Fruit fly (Drosophila melanogaster) ovary, adult (tissue): Measurements from ENCODE around the gene AsnRS.
A peak's percentile ranks its signal among the peaks of the same experiment; 100 is the strongest.

ENCODE experiments used
- CG17801 ChIP-seq: fragments of 200-800 bp; optimal IDR thresholded peaks from 2 replicates; lab custom pipeline; 2019; ENCODE audit warnings: missing biosample characterization, mild to moderate bottlenecking, missing genetic modification characterization, moderate library complexity; ENCODE audit not compliant: partially characterized antibody

AsnRS gene

DNA sequence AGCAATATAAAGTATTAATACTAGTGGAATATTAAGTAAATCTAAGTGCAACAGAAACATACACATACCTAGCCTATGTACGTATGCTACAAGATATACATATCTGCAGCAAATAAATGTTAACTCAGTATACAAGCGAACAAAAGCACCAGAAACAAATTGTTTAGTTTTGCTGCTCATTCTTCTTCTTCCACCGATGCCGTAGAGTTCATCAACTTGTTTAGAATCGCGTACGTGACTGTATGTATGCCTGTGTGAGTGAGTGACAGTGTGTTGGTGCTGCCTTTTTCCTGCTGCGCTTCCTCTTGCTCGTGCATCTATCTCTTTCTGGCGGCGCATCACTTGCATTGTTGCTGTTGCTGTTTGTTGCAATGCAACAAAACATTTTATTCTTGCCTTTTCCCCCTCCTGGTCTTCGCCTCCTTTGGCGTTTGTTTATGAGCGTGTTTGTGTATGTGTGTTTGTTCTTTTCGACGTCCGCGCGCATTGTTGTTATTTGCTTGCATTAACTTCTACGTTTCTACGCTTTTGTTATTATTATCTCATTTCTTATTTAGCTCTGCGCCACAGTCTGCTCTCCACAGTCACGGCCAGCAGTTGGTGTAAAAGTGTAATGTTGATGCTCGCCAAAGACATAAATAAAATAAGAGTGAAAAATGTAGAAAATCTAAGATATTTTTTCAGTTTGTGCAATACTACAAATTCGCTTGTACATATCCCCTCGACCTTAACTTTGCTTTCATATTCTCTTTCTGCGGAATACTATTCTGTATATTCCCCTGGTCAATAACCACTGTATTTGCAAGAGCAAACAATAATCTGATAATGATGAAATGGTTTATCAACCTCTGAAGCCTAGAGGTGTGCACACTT, 27.2 kb upstream of the AsnRS start:
- no peak for TF ChIP-seq CG17801 (GFP tag; lab: Kevin White, UChicago)

DNA sequence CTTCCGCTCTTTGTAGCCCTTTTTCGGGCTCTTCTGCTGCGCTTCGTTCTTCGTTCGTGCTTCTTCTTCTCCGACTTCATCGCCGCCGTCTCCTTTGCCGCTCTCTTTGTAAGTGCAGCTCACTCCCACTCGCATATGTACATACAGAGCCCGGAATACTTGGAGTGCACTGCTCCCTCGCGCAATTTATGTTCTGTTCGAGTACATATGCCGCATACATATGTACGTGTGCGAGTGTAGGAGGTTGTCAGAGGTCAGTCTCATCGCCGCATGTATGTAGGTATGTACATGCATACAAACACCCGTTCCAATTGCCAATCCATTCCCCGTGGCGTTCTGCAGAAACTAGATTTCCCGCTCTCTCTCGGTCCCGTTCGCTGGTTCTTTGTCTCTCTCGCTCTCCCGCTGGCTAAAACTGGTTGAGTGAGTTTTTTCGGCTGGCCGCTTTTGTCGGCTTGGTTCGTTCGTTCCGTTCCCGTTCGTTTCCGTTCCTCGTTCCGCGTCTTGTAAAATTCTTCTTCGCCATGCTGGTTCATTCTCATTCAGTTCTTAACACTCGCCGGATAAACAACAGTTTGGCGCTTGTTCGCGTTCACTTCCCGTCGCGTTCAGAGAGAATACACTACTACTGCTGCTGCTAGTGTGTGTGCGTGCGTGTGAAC, 26.4 kb upstream of the AsnRS start:
- peak; percentile 79 for TF ChIP-seq CG17801 (GFP tag; lab: Kevin White, UChicago)

DNA sequence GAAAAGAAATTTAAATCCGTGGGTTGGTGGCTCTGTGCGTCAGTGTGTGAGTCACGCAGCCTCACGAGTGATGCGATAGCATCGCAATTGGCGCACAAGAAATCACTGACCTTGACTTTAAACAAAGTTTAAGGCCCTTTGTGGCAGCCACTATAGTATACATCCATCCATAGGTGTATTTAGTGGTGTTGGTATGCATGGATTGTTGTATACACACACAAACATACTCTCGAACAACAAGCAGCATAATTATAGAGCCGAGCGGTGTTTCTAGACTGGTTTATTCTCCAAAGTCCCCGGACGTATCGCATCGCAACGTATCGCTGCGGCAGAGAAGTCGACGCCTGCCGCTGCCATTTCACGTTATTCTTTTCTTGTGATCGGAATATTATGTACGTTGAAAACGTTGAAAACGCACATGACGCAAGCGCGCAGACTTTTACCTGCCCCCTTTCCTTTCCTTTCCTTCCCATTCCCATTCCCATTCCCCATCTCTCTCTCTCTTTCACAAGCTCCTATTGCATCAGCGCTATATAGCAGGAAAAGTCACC, 25.1 kb upstream of the AsnRS start:
- peak; percentile 11 for TF ChIP-seq CG17801 (GFP tag; lab: Kevin White, UChicago)

DNA sequence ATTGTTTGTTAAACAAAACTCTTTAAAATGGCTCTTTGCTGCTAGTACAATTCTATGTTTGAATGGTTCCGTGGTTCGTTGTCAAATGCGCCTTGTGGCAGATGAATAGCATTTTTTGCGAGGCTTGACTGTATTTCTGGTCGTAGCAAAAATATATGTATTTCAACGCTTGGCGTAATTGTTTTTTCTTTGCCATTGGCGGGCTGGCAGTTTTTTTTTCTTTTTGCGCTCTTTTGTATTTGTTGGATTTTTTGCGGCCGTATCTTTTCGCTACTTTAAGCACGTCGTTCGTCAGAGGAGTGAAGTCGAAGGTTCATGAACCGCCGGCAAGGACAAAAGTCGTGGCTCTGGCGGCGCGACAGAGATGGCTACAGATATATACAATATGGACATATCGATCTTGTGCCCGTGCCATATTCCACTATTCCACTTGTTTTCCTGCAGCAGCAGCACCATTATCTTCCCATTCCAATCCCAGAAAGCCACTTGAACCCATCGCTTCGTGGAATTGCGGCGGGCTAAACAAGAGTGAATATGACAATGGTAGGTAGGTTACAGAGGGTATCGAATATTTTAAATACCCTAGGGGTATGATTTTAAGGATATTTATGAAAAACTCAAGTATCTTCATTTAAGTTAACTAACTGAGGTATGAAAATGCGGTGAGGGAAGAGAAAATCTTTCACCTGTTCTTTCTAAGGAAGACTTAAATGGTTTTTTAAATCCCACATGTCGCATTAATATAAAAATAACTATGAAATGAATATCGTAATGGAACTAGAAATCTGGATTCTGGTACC, 24.4 kb upstream of the AsnRS start:
- peak; percentile 61 for TF ChIP-seq CG17801 (GFP tag; lab: Kevin White, UChicago)

DNA sequence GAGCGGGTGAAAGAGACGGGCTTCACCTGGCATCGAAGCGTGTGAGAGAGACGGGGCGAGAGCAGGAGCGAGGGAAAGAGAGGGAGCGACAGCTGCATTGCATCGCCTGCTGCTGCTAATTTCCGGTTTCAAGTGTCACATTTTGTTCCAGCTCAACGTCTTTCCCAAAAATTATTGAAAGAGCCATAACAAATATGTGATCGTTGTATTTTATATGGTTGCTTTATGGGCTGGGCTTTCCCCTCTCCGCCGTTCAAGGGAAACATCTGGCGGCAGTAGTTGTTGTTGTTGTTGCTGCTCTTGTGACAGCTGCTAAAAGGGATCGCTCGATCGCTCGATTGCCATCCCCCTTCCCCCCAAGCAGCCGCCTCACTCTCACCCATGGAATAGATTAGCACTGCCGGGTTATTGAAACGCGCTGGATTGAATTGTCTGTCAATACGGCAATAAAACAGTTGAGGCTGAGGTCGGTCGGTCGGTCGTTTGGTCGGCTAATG, 23.2 kb upstream of the AsnRS start:
- no peak for TF ChIP-seq CG17801 (GFP tag; lab: Kevin White, UChicago)

DNA sequence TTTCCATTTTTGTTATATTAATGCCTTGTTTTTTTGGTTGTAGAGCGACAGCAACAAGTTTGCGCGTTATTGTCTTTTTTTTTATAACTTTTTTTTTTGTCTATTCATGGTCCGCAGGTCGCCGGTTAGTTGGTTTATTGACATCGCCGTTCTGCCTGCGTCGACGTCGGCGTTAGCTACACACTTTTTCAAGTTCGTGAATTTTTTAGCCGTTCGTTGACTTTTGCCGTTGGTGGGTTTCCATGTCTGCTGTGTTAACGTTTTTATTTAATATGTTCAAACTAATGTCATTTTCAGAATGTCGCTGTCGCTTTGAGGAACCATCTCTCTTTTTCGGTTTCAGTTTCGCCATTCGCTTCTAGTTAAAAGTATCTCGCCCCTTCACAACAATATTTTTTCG, 14.9 kb upstream of the AsnRS start:
- no peak for TF ChIP-seq CG17801 (GFP tag; lab: Kevin White, UChicago)

DNA sequence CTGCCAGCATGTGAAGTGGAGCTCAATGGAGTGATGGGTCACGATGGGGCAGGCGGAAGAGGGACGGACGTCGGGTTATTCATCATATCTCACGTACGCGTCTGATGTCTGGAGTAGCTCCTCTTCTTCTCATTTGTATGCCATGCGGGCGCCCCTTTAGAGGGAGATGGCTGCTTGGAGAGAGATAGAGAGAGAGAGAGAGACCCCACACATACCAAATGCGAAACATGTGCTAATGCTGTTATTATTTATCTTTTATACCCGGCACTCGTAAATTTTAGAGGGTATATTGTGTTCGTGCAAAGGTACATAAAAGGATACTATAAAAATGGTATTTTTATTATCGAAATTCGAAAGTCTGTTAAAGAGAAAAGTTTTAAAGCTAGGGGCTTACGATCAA, 14.3 kb upstream of the AsnRS start:
- TF ChIP-seq CG17801 (GFP tag; lab: Kevin White, UChicago) = no peak

DNA sequence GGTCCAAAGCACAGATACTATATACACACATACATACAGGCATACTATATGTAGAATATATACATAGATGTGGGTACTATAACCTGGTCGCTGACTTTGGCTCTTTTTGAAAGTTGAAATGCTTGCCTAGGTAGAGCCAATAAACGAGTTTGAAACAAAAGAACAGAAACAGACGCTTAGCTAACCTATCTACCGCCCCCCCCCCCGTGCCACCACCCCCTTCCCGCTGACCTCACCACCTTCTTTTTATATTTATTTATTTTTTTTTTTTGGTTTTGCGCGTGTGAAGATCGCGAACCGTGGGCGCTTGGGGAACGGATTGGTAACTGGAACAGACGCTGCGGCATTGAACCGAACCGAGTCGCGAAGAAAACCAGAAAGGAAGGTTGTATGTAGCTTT, 12.4 kb upstream of the AsnRS start:
- TF ChIP-seq CG17801 (GFP tag; lab: Kevin White, UChicago) = no peak

DNA sequence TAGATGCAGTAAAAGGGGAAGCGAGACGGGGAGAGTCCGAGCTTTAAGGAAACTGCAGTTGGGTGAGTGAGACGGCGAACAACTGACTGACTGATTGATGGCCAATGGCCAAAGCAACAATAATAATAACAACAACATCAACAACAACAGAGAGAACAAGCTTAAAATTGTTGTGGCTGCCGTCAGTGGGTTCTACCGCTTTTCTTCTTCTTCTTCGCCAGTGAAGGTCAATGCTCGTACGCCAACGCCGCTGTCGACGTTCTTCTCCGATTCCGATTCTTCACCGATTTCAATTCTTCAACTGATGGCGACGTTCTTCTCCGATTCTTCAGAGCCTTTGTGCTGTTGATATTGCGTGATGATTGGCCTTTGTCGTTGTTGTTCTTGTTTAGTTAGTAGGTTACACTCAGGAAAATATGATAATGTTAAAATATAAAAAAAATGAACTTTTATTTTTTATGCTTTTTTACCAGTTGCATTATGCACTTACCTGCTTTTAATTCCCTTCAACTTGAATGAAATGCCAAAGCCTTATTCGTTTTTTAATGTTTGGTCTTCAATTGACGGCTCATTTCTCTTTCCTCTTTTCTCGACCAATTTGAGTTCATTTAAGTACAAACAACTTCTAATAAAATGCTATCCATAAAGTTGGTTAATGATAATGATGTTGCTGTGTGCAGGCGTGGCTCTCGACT, 10.6 kb upstream of the AsnRS start:
- no peak for TF ChIP-seq CG17801 (GFP tag; lab: Kevin White, UChicago)

DNA sequence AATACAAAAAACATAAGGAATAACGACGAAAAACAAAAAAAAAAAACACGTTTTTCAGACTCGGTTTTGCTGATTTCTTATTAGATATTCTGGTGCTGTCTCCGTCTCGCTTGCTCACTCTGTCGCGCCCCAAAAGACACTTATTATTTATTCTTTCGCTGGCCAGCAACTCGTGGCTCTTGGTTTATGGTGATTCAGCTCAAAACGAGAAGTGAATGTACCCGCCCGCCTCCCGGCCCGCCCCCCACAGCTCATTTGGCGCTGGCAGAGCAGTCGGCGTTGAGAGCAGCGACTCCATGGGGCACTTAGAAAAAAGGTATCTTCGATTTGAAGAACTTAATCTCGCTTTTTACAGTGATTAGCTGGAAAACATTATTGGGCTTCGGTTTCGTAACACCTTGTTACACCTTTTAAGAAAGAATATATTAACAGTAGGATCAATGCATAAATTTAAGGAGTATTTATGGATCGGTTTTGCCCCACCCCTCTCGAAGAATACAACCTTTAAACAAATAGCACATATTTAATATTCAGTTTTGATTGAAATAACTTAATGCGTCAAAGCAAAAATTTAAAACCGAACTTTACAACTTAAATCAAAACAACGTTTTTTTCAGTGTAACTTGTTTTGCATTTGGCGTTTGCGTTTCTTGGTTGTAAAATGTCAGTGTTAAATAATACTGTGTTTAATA, 9.8 kb upstream of the AsnRS start:
- peak; percentile 86 for TF ChIP-seq CG17801 (GFP tag; lab: Kevin White, UChicago)

DNA sequence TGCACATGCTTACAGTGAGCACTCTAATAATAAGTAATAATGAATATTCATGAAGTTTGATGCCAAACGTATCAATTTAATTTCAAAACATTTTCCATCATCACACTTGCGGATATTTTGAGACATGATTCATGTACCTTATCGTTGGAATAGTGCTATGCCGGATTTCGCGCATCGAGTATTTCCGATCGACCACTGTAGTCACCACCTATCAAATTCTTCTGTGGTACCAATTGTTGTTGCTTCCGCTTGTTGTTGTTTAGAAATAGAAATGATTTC, 9.2 kb upstream of the AsnRS start:
- peak; percentile 79 for TF ChIP-seq CG17801 (GFP tag; lab: Kevin White, UChicago)

DNA sequence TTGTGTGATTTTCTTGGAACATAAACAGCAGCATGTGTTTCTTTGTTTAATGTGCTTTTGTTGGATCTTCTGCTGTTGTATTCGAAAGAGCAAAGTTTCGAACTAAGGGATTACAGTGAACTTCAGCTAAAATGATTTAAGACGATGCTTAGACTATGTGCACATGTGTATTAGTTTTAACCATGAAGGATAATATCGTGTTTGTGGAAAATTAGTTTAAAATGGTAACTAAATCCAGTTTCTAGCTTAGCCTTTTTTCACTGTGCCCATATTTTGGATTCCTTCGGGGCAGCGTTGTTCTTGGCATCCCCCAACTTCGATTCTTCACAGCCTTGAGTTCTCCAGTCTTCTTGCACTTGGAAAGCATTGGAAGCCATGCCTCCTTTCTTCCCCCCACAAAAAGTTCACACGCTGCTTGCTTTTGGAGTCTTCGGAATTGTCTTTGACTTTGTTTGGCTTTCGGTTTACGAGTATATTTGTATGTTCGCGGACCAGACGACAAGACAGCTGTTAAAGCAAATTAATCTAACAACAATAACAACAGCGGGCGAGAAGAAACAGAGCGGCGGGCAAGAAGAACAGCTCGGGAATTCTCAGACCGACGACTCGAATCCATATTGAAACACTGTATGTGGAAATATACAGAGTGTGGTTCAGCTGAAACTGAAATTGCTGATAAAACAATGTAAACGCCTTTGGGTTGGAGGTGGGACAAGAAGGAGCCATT, 8.7 kb upstream of the AsnRS start:
- TF ChIP-seq CG17801 (GFP tag; lab: Kevin White, UChicago) = no peak

DNA sequence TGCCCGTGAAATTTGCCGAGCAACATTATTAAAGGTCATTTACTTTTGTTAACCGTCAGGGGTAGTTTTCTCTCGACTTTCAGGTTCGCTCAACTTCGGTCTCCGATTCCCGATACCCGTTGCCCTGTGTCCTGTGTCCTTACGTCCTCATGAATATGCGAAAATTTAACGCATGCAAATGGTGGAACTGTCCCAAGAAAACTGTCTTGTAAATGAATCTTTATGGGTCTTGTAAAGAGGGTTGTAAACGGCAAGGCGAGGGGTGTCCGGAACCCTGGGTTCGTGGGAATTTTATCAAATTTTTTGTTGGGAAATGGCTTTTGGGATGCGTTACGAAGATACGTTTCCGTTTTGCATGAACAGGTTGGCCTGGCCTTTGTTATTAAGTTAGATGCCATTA, 8.0 kb upstream of the AsnRS start:
- no peak for TF ChIP-seq CG17801 (GFP tag; lab: Kevin White, UChicago)
